Worm (Caenorhabditis elegans): ENCODE measurements around the gene lact-8.

- TF ChIP-seq pha-4 (tag; optimal IDR thresholded peaks at IDR 0.05), result no peak
- TF ChIP-seq nhr-28 (tag; optimal IDR thresholded peaks at IDR 0.05), result no peak
- TF ChIP-seq unc-62 (GFP tag; optimal IDR thresholded peaks at IDR 0.05), result no peak
These were observed 38.4 kb upstream of the lact-8 start for ce11 chrV:11131801-11132200.
